Worm (Caenorhabditis elegans) whole organism, L2 larva: Measurements from ENCODE around the gene F20E11.18.

ENCODE experiments used
- C34F6.9 ChIP-seq: fragments of 150-350 bp; optimal IDR thresholded peaks from 2 replicates; lab custom pipeline; 2014; ENCODE audit warnings: missing biosample characterization, missing genetic modification characterization
- R02D3.7 ChIP-seq: fragments of 150-350 bp; optimal IDR thresholded peaks from 2 replicates; lab custom pipeline; 2014; ENCODE audit warnings: missing biosample characterization, missing genetic modification characterization
- Y55F3AM.14 ChIP-seq: fragments of 200-800 bp; sonication (Bioruptor generic); optimal IDR thresholded peaks from 2 replicates; lab custom pipeline; 2018; ENCODE audit warnings: mild to moderate bottlenecking, missing genetic modification characterization, missing compliant biosample characterization
- alr-1 ChIP-seq: fragments of 150-350 bp; optimal IDR thresholded peaks from 2 replicates; lab custom pipeline; 2014; ENCODE audit warnings: missing biosample characterization, missing genetic modification characterization
- blmp-1 ChIP-seq: sonication (generic microtip); optimal IDR thresholded peaks from 2 replicates; lab custom pipeline; 2017; ENCODE audit warnings: missing genetic modification characterization, mild to moderate bottlenecking, missing compliant biosample characterization, antibody characterized with exemption, moderate library complexity; ENCODE audit not compliant: insufficient read depth
- ceh-16 ChIP-seq: fragments of 150-350 bp; optimal IDR thresholded peaks from 2 replicates; lab custom pipeline; 2014; ENCODE audit warnings: missing biosample characterization, missing genetic modification characterization
- ceh-82 ChIP-seq: fragments of 150-350 bp; optimal IDR thresholded peaks from 2 replicates; lab custom pipeline; 2014; ENCODE audit warnings: missing biosample characterization, missing genetic modification characterization
- crh-2 ChIP-seq: sonication (generic microtip); optimal IDR thresholded peaks from 2 replicates; lab custom pipeline; 2017; ENCODE audit warnings: missing biosample characterization, missing genetic modification characterization
- dmd-4 ChIP-seq: sonication (generic microtip); optimal IDR thresholded peaks from 2 replicates; lab custom pipeline; 2017; ENCODE audit warnings: missing biosample characterization, missing genetic modification characterization
- egl-27 ChIP-seq: sonication (generic microtip); optimal IDR thresholded peaks from 3 replicates; lab custom pipeline; 2017; ENCODE audit warnings: missing biosample characterization, missing genetic modification reagents, missing genetic modification characterization
- elt-1 ChIP-seq: fragments of 150-350 bp; optimal IDR thresholded peaks from 2 replicates; lab custom pipeline; 2014; ENCODE audit warnings: missing biosample characterization, missing genetic modification characterization
- elt-3 ChIP-seq: sonication (generic microtip); optimal IDR thresholded peaks from 2 replicates; lab custom pipeline; 2017; ENCODE audit warnings: missing biosample characterization, missing genetic modification characterization
- fos-1 ChIP-seq: fragments of 150-350 bp; optimal IDR thresholded peaks from 2 replicates; lab custom pipeline; 2014; ENCODE audit warnings: missing biosample characterization, missing genetic modification characterization
- gmeb-1 ChIP-seq: fragments of 150-350 bp; optimal IDR thresholded peaks from 2 replicates; lab custom pipeline; 2014; ENCODE audit warnings: missing biosample characterization, missing genetic modification characterization
- lin-11 ChIP-seq: fragments of 150-350 bp; sonication (generic microtip); optimal IDR thresholded peaks from 2 replicates; lab custom pipeline; 2014; ENCODE audit warnings: missing biosample characterization, missing genetic modification characterization, inconsistent platforms, mixed read lengths
- lin-13 ChIP-seq: fragments of 150-350 bp; optimal IDR thresholded peaks from 2 replicates; lab custom pipeline; 2014; ENCODE audit warnings: missing biosample characterization, missing genetic modification reagents, missing genetic modification characterization
- lin-39 ChIP-seq: fragments of 150-350 bp; optimal IDR thresholded peaks from 2 replicates; lab custom pipeline; 2014; ENCODE audit warnings: missing biosample characterization, missing genetic modification reagents, missing genetic modification characterization
- mab-5 ChIP-seq: fragments of 150-350 bp; optimal IDR thresholded peaks from 2 replicates; lab custom pipeline; 2014; ENCODE audit warnings: missing biosample characterization, missing genetic modification characterization
- mdl-1 ChIP-seq, 2 experiments: fragments of 150-350 bp in 1 of 2; sonication (generic microtip) in 1 of 2; optimal IDR thresholded peaks; 2 replicates each; lab custom pipeline; 2017; ENCODE audit warnings: missing biosample characterization in 2 of 2, missing genetic modification characterization in 2 of 2
- nhr-10 ChIP-seq: sonication (generic microtip); optimal IDR thresholded peaks from 2 replicates; lab custom pipeline; 2017; ENCODE audit warnings: missing biosample characterization, missing genetic modification characterization
- nhr-129 ChIP-seq: fragments of 150-350 bp; optimal IDR thresholded peaks from 2 replicates; lab custom pipeline; 2014; ENCODE audit warnings: missing biosample characterization, missing genetic modification characterization
- nhr-21 ChIP-seq: fragments of 150-350 bp; optimal IDR thresholded peaks from 2 replicates; lab custom pipeline; 2014; ENCODE audit warnings: missing biosample characterization, missing genetic modification characterization
- nhr-23 ChIP-seq: fragments of 150-350 bp; optimal IDR thresholded peaks from 2 replicates; lab custom pipeline; 2014; ENCODE audit warnings: missing biosample characterization, missing genetic modification reagents, missing genetic modification characterization
- nhr-237 ChIP-seq: fragments of 150-350 bp; optimal IDR thresholded peaks from 2 replicates; lab custom pipeline; 2014; ENCODE audit warnings: missing biosample characterization, missing genetic modification characterization
- nhr-6 ChIP-seq: fragments of 150-350 bp; optimal IDR thresholded peaks from 2 replicates; lab custom pipeline; 2014; ENCODE audit warnings: missing biosample characterization, missing genetic modification characterization
- nhr-77 ChIP-seq: fragments of 150-350 bp; optimal IDR thresholded peaks from 2 replicates; lab custom pipeline; 2014; ENCODE audit warnings: missing biosample characterization, missing genetic modification characterization
- sem-4 ChIP-seq: fragments of 150-350 bp; optimal IDR thresholded peaks from 2 replicates; lab custom pipeline; 2014; ENCODE audit warnings: missing biosample characterization, missing genetic modification reagents, missing genetic modification characterization
- skn-1 ChIP-seq: sonication (generic microtip); optimal IDR thresholded peaks from 2 replicates; lab custom pipeline; 2017; ENCODE audit warnings: missing biosample characterization, missing genetic modification characterization
- sma-3 ChIP-seq: sonication (generic microtip); optimal IDR thresholded peaks from 2 replicates; lab custom pipeline; 2016; ENCODE audit warnings: missing genetic modification reagents, missing genetic modification characterization, missing compliant biosample characterization
- sma-9 ChIP-seq, 2 experiments: fragments of 150-350 bp in 1 of 2; sonication (generic microtip) in 1 of 2; optimal IDR thresholded peaks; 2 replicates each; lab custom pipeline; 2014 to 2016; ENCODE audit warnings: missing genetic modification characterization in 2 of 2, mild to moderate bottlenecking in 1 of 2, missing biosample characterization in 1 of 2, missing compliant biosample characterization in 1 of 2, missing genetic modification reagents in 1 of 2, moderate library complexity in 1 of 2
- unc-39 ChIP-seq: fragments of 150-350 bp; optimal IDR thresholded peaks from 2 replicates; lab custom pipeline; 2014; ENCODE audit warnings: missing biosample characterization, missing genetic modification characterization
- unc-55 ChIP-seq: fragments of 150-350 bp; sonication (generic microtip); optimal IDR thresholded peaks from 3 replicates; lab custom pipeline; 2014; ENCODE audit warnings: missing biosample characterization, missing genetic modification reagents, missing genetic modification characterization
- unc-62 ChIP-seq: fragments of 150-350 bp; optimal IDR thresholded peaks from 2 replicates; lab custom pipeline; 2014; ENCODE audit warnings: missing biosample characterization, missing genetic modification reagents, missing genetic modification characterization
- zag-1 ChIP-seq: fragments of 150-350 bp; optimal IDR thresholded peaks from 2 replicates; lab custom pipeline; 2014; ENCODE audit warnings: missing biosample characterization, missing genetic modification characterization
- ztf-11 ChIP-seq: sonication (generic microtip); optimal IDR thresholded peaks from 2 replicates; lab custom pipeline; 2017; ENCODE audit warnings: missing biosample characterization, missing genetic modification characterization
- ztf-4 ChIP-seq: fragments of 150-350 bp; optimal IDR thresholded peaks from 2 replicates; lab custom pipeline; 2014; ENCODE audit warnings: missing biosample characterization, missing genetic modification characterization

Gene F20E11.18

DNA sequence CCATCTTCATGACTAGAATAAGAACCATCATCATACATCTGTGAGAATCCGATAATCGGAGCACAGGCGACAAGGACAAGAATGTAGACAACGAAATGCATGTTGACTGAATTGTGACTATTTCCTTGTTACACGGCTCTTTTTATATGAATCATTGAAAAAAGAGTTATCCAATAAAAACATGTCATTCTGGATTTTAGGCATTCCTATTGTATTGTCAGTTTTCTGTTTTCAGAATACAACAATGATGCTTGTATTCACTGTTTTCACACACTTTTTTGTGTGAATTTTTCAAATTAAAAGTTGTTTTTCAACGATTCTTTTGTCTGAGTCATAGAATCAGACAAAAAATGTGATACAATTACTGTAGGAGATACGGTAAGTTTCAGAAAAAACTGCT lies at the start of gene F20E11.18:
TSS of gene F20E11.18 (minus strand) at position 101 of the 400 bp plus-strand sequence.
- TF ChIP-seq ztf-4, result no peak
- TF ChIP-seq ceh-16 (tag; lab: Kevin White, UChicago), result no peak
- no peak for TF ChIP-seq unc-55 (GFP tag; lab: Kevin White, UChicago)
- TF ChIP-seq egl-27 (tag; lab: Kevin White, UChicago), result no peak
- no peak for TF ChIP-seq nhr-6
- TF ChIP-seq ceh-82 (tag; lab: Kevin White, UChicago), result no peak
- TF ChIP-seq nhr-77, result no peak
- no peak for TF ChIP-seq crh-2 (tag; lab: Kevin White, UChicago)
- TF ChIP-seq zag-1 (tag; lab: Kevin White, UChicago), result no peak
- TF ChIP-seq skn-1 (tag; lab: Kevin White, UChicago), result no peak
- no peak for TF ChIP-seq lin-13 (GFP tag; lab: Kevin White, UChicago)
- no peak for TF ChIP-seq nhr-10 (tag; lab: Kevin White, UChicago)
- no peak for TF ChIP-seq sma-9 (GFP tag; optimal IDR thresholded peaks at IDR 0.05; lab: Kevin White, UChicago)
- no peak for TF ChIP-seq sma-9 (tag; optimal IDR thresholded peaks at IDR 0.05; lab: Kevin White, UChicago)
- TF ChIP-seq nhr-21, result no peak

DNA sequence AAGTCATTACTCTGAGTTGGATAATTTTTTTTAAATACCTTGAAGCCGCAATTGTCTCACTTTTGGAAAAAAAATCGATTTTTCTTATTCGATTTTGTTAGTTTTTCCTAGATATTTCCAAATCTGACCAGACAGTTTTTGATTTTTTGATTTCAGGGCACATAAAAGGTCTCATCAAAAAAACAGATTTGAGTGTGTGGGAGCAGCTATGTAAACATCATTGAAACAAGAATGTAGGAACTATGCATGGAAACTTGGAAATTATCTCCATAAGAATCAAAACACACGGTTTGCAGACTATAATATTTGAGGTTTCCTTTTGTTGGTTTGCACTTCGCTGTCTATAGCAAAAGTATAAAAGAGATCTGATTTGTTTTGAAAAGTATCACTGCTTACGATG lies 49.6 kb upstream of the F20E11.18 start, which contains the start of gene scl-24:
TSS of gene scl-24 (plus strand) at position 301 of the 400 bp plus-strand sequence.
- TF ChIP-seq blmp-1 (no peak), alr-1 (tag; lab: Kevin White, UChicago) (no peak), mab-5 (tag; lab: Kevin White, UChicago) (no peak), lin-11 (tag; lab: Kevin White, UChicago) (no peak), lin-39 (tag; lab: Kevin White, UChicago) (no peak)
- TF ChIP-seq, all 48 proteins: peak for 0

DNA sequence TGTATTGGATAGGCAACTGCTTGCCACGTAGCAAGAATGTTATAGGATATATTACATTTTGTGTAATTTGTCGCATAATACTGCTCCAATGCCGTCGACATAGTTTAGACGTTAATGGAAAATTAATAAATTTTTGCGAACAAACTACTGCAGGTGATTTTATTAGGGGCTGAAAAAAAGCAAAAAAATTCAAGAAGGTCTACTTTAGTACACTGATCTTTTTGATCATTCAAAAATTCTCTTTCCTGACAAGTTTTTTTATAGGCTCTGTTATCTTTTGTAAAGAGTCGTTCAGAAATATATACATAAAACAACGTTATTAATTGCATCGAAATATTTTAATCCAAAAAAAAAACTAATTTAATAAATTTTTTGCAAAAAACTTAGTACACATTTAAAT lies 48.7 kb upstream of the F20E11.18 start, which contains the start of gene srh-111:
TSS of gene srh-111 (minus strand) at position 101 of the 400 bp plus-strand sequence.
- no peak for TF ChIP-seq dmd-4 (tag; lab: Kevin White, UChicago)
- TF ChIP-seq, all 48 proteins: peak for 0

DNA sequence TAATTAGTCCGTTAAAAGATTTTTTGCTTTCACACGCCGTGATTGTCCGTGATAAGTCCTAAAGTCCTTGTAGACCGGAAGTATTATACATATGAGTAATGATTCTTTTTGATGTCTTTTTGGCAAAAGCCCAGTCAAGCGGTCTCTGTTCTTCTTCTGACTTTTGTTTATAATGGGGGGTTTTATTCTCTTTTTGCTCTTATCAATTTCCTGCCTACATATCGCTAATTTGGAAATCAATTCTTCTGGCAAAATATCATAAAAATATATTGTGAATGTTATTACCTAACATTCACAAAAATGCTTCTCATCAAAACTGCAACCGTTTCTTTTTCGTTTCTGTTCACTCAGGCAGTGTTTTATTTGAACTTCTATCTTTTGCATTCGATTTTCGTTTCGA lies 40.1 kb upstream of the F20E11.18 start, which contains the start of gene srbc-61:
TSS of gene srbc-61 (plus strand) at position 301 of the 400 bp plus-strand sequence.
- TF ChIP-seq elt-3 (no peak), elt-1 (tag; lab: Kevin White, UChicago) (no peak), ztf-11 (no peak), C34F6.9 (tag; lab: Kevin White, UChicago) (no peak), unc-62 (GFP tag; lab: Kevin White, UChicago) (no peak), nhr-237 (tag; lab: Kevin White, UChicago) (no peak), gmeb-1 (tag; lab: Kevin White, UChicago) (no peak), nhr-6 (no peak), R02D3.7 (tag; lab: Kevin White, UChicago) (no peak), blmp-1 (no peak), nhr-10 (tag; lab: Kevin White, UChicago) (no peak), ceh-82 (tag; lab: Kevin White, UChicago) (no peak), fos-1 (tag; lab: Kevin White, UChicago) (no peak), nhr-21 (no peak), sem-4 (no peak), skn-1 (tag; lab: Kevin White, UChicago) (no peak), nhr-23 (tag; lab: Kevin White, UChicago) (no peak), nhr-77 (no peak), alr-1 (tag; lab: Kevin White, UChicago) (no peak)

DNA sequence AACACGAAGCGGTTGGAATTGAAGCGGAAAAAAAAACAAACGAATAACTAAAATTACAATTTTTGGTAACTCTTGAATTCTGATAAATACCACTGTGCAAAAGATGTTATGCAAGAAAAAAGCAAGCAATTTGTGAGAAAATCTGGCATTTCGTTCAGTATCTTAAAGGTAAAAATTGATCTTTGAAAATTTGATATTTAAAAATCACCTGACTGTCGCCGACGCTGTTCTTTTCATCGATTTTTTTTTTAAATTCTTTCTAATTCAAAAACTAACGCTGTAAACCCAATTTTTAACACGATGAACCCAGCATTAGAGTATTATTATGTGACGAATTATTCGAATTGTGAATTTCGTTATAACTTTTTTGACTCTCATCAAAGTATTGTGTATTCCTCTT lies 37.3 kb upstream of the F20E11.18 start, which contains the start of gene srh-123:
TSS of gene srh-123 (plus strand) at position 301 of the 400 bp plus-strand sequence.
- TF ChIP-seq unc-39, result no peak
- no peak for TF ChIP-seq sma-3
- TF ChIP-seq nhr-6, result no peak
- no peak for TF ChIP-seq nhr-23 (tag; lab: Kevin White, UChicago)
- no peak for TF ChIP-seq zag-1 (tag; lab: Kevin White, UChicago)
- TF ChIP-seq elt-3, result no peak
- TF ChIP-seq nhr-129 (tag; lab: Kevin White, UChicago), result no peak
- no peak for TF ChIP-seq mdl-1 (tag; optimal IDR thresholded peaks at IDR 0.05; lab: Kevin White, UChicago)
- TF ChIP-seq blmp-1, result no peak
- TF ChIP-seq unc-62 (GFP tag; lab: Kevin White, UChicago), result no peak
- no peak for TF ChIP-seq Y55F3AM.14 (GFP tag; lab: Kevin White, UChicago)
- no peak for TF ChIP-seq dmd-4 (tag; lab: Kevin White, UChicago)
- no peak for TF ChIP-seq egl-27 (tag; lab: Kevin White, UChicago)
- TF ChIP-seq ceh-82 (tag; lab: Kevin White, UChicago), result no peak
- TF ChIP-seq ceh-16 (tag; lab: Kevin White, UChicago), result no peak
- TF ChIP-seq lin-11 (tag; lab: Kevin White, UChicago), result no peak
